Worm (Caenorhabditis elegans) whole organism, young adult: Measurements from ENCODE around the gene mboa-6.

ENCODE experiments used
- B0035.1 ChIP-seq: sonication (generic microtip); optimal IDR thresholded peaks from 2 replicates; lab custom pipeline; 2016; ENCODE audit warnings: missing genetic modification characterization, mild to moderate bottlenecking, missing compliant biosample characterization, missing genotype, missing genetic modification reagents
- C17E4.6 ChIP-seq: fragments of 200-800 bp; sonication (Bioruptor generic); IDR thresholded peaks from 2 replicates; pipeline ENCODE4 v1.3.6; 2022; ENCODE audit warnings: missing genetic modification reagents, missing genetic modification characterization, missing compliant biosample characterization
- F33H1.4 ChIP-seq: fragments of 200-800 bp; sonication (Bioruptor generic); IDR thresholded peaks from 2 replicates; pipeline ENCODE4 v1.3.6; 2022; ENCODE audit warnings: missing genetic modification reagents, missing genetic modification characterization, missing compliant biosample characterization
- F57A8.1 ChIP-seq: fragments of 200-800 bp; sonication (Bioruptor generic); optimal IDR thresholded peaks from 2 replicates; lab custom pipeline; 2018; ENCODE audit warnings: mild to moderate bottlenecking, missing genetic modification characterization, moderate library complexity, missing compliant biosample characterization
- T07F8.4 ChIP-seq: sonication (generic microtip); optimal IDR thresholded peaks from 2 replicates; lab custom pipeline; 2016; ENCODE audit warnings: mild to moderate bottlenecking, missing genetic modification characterization, moderate library complexity, missing compliant biosample characterization
- Y53G8AR.9 ChIP-seq: fragments of 200-800 bp; sonication (Bioruptor generic); conservative IDR thresholded peaks from 2 replicates; pipeline ENCODE4 v1.3.6; 2022; ENCODE audit warnings: missing genetic modification reagents, missing genetic modification characterization, missing compliant biosample characterization
- Y56A3A.18 ChIP-seq: fragments of 200-800 bp; sonication (Bioruptor generic); IDR thresholded peaks from 2 replicates; pipeline ENCODE4 v1.3.6; 2022; ENCODE audit warnings: missing genetic modification reagents, missing genetic modification characterization, missing compliant biosample characterization
- akir-1 ChIP-seq: fragments of 200-800 bp; sonication (Bioruptor generic); optimal IDR thresholded peaks from 2 replicates; lab custom pipeline; 2018; ENCODE audit warnings: mild to moderate bottlenecking, missing genetic modification characterization, moderate library complexity, missing compliant biosample characterization
- ama-1 ChIP-seq, 3 experiments: fragments of 150-350 bp in 1 of 3; sonication (generic microtip) in 2 of 3; optimal IDR thresholded peaks; 2 replicates each; lab custom pipeline; 2014 to 2018; ENCODE audit warnings: missing biosample characterization in 2 of 3, missing genetic modification characterization in 2 of 3, missing genetic modification reagents in 2 of 3
- atf-7 ChIP-seq: sonication (generic microtip); optimal IDR thresholded peaks from 2 replicates; lab custom pipeline; 2017; ENCODE audit warnings: mild to moderate bottlenecking, missing genetic modification characterization, missing compliant biosample characterization
- attf-6 ChIP-seq: fragments of 200-800 bp; sonication (Bioruptor generic); IDR thresholded peaks from 2 replicates; pipeline ENCODE4 v1.3.6; 2022; ENCODE audit warnings: missing genetic modification reagents, missing genetic modification characterization, missing compliant biosample characterization
- bed-1 ChIP-seq: fragments of 200-800 bp; sonication (Bioruptor generic); IDR thresholded peaks from 2 replicates; pipeline ENCODE4 v1.3.6; 2022; ENCODE audit warnings: missing genetic modification reagents, missing genetic modification characterization, missing compliant biosample characterization
- cebp-1 ChIP-seq, 2 experiments: fragments of 200-800 bp in 1 of 2; sonication (Bioruptor generic) in 1 of 2; sonication (generic microtip) in 1 of 2; IDR thresholded peaks in 1 of 2; optimal IDR thresholded peaks in 1 of 2; 2 replicates each; pipeline versions ENCODE4 v1.3.6 to Lab custom; 2017 to 2022; ENCODE audit warnings: missing compliant biosample characterization in 2 of 2, missing genetic modification characterization in 2 of 2, mild to moderate bottlenecking in 1 of 2, missing genetic modification reagents in 1 of 2, moderate library complexity in 1 of 2
- cebp-2 ChIP-seq: fragments of 200-800 bp; sonication (Bioruptor generic); IDR thresholded peaks from 2 replicates; pipeline ENCODE4 v1.3.6; 2022; ENCODE audit warnings: missing genetic modification characterization, missing compliant biosample characterization
- ceh-100 ChIP-seq: fragments of 200-800 bp; sonication (Bioruptor generic); IDR thresholded peaks from 2 replicates; pipeline ENCODE4 v1.3.6; 2022; ENCODE audit warnings: missing genetic modification reagents, missing genetic modification characterization, missing compliant biosample characterization
- ceh-27 ChIP-seq: fragments of 200-800 bp; sonication (Bioruptor generic); optimal IDR thresholded peaks from 2 replicates; lab custom pipeline; 2018; ENCODE audit warnings: mild to moderate bottlenecking, missing genetic modification characterization, moderate library complexity, missing compliant biosample characterization
- ceh-58 ChIP-seq: fragments of 200-800 bp; sonication (Bioruptor generic); IDR thresholded peaks from 2 replicates; pipeline ENCODE4 v1.3.6; 2022; ENCODE audit warnings: missing genetic modification characterization, missing compliant biosample characterization
- ceh-79 ChIP-seq: sonication (generic microtip); optimal IDR thresholded peaks from 2 replicates; lab custom pipeline; 2017; ENCODE audit warnings: mild to moderate bottlenecking, missing genetic modification characterization, missing compliant biosample characterization
- dpff-1 ChIP-seq: sonication (generic microtip); optimal IDR thresholded peaks from 2 replicates; lab custom pipeline; 2017; ENCODE audit warnings: mild to moderate bottlenecking, missing genetic modification characterization, missing compliant biosample characterization
- egl-18 ChIP-seq: fragments of 200-800 bp; sonication (Bioruptor generic); IDR thresholded peaks from 2 replicates; pipeline ENCODE4 v1.3.6; 2022; ENCODE audit warnings: missing genetic modification reagents, missing genetic modification characterization, missing compliant biosample characterization
- ekl-4 ChIP-seq: fragments of 200-800 bp; sonication (Bioruptor generic); IDR thresholded peaks from 2 replicates; pipeline ENCODE4 v1.3.6; 2022; ENCODE audit warnings: missing genetic modification reagents, missing genetic modification characterization, missing compliant biosample characterization
- him-1 ChIP-seq: sonication (generic microtip); optimal IDR thresholded peaks from 2 replicates; lab custom pipeline; 2016; ENCODE audit warnings: missing genotype, missing genetic modification reagents, missing genetic modification characterization, missing compliant biosample characterization
- hmg-1.2 ChIP-seq: fragments of 200-800 bp; sonication (Bioruptor generic); IDR thresholded peaks from 2 replicates; pipeline ENCODE4 v1.3.6; 2022; ENCODE audit warnings: missing genetic modification reagents, missing genetic modification characterization, missing compliant biosample characterization
- hmg-20 ChIP-seq: fragments of 200-800 bp; sonication (Bioruptor generic); IDR thresholded peaks from 2 replicates; pipeline ENCODE4 v1.3.6; 2022; ENCODE audit warnings: missing genetic modification reagents, missing genetic modification characterization, missing compliant biosample characterization
- hrde-1 ChIP-seq: sonication (generic microtip); optimal IDR thresholded peaks from 2 replicates; lab custom pipeline; 2016; ENCODE audit warnings: missing genetic modification characterization, mild to moderate bottlenecking, missing compliant biosample characterization, moderate library complexity, missing genotype, missing genetic modification reagents, borderline replicate concordance
- let-526 ChIP-seq: fragments of 200-800 bp; sonication (Bioruptor generic); IDR thresholded peaks from 2 replicates; pipeline ENCODE4 v1.3.6; 2022; ENCODE audit warnings: missing genetic modification reagents, missing genetic modification characterization, missing compliant biosample characterization
- lin-26 ChIP-seq: fragments of 200-800 bp; sonication (Bioruptor generic); IDR thresholded peaks from 2 replicates; pipeline ENCODE4 v1.3.6; 2022; ENCODE audit warnings: missing genetic modification reagents, missing genetic modification characterization, missing compliant biosample characterization
- lin-35 ChIP-seq, 3 experiments: fragments of 150-350 bp in 2 of 3; sonication (generic microtip) in 1 of 3; optimal IDR thresholded peaks; 2 replicates each; lab custom pipeline; 2014 to 2018; ENCODE audit warnings: missing biosample characterization in 3 of 3, missing genetic modification characterization in 3 of 3, missing genetic modification reagents in 3 of 3
- lin-54 ChIP-seq: fragments of 200-800 bp; sonication (Bioruptor generic); optimal IDR thresholded peaks from 2 replicates; lab custom pipeline; 2018; ENCODE audit warnings: mild to moderate bottlenecking, missing genetic modification characterization, missing compliant biosample characterization
- lsl-1 ChIP-seq: fragments of 200-800 bp; sonication (Bioruptor generic); optimal IDR thresholded peaks from 2 replicates; lab custom pipeline; 2018; ENCODE audit warnings: mild to moderate bottlenecking, missing genetic modification characterization, moderate library complexity, missing compliant biosample characterization
- madf-6 ChIP-seq: fragments of 200-800 bp; sonication (Bioruptor generic); IDR thresholded peaks from 2 replicates; pipeline ENCODE4 v1.3.6; 2022; ENCODE audit warnings: missing genetic modification reagents, missing genetic modification characterization, missing compliant biosample characterization
- mcd-1 ChIP-seq: fragments of 200-800 bp; sonication (Bioruptor generic); IDR thresholded peaks from 2 replicates; pipeline ENCODE4 v1.3.6; 2022; ENCODE audit warnings: missing genetic modification reagents, missing genetic modification characterization, missing compliant biosample characterization
- mes-4 ChIP-seq: sonication (generic microtip); optimal IDR thresholded peaks from 2 replicates; lab custom pipeline; 2016; ENCODE audit warnings: missing genotype, missing genetic modification characterization, missing compliant biosample characterization
- mxl-1 ChIP-seq: sonication (generic microtip); optimal IDR thresholded peaks from 2 replicates; lab custom pipeline; 2016; ENCODE audit warnings: missing genetic modification characterization, missing compliant biosample characterization
- nfya-2 ChIP-seq: fragments of 200-800 bp; sonication (Bioruptor generic); IDR thresholded peaks from 2 replicates; pipeline ENCODE4 v1.3.6; 2022; ENCODE audit warnings: missing genetic modification reagents, missing genetic modification characterization, missing compliant biosample characterization
- nhr-179 ChIP-seq: sonication (generic microtip); optimal IDR thresholded peaks from 2 replicates; lab custom pipeline; 2016; ENCODE audit warnings: mild to moderate bottlenecking, missing genetic modification characterization, missing compliant biosample characterization
- pbrm-1 ChIP-seq: fragments of 200-800 bp; sonication (Bioruptor generic); IDR thresholded peaks from 2 replicates; pipeline ENCODE4 v1.3.6; 2022; ENCODE audit warnings: missing genetic modification reagents, missing genetic modification characterization, missing compliant biosample characterization
- snpc-1.1 ChIP-seq: sonication (generic microtip); optimal IDR thresholded peaks from 2 replicates; lab custom pipeline; 2017; ENCODE audit warnings: missing genetic modification characterization, mild to moderate bottlenecking, missing compliant biosample characterization, antibody characterized with exemption, moderate library complexity, missing genotype, missing genetic modification reagents; ENCODE audit not compliant: insufficient read depth
- tlf-1 ChIP-seq: fragments of 200-800 bp; sonication (Bioruptor generic); optimal IDR thresholded peaks from 2 replicates; lab custom pipeline; 2018; ENCODE audit warnings: mild to moderate bottlenecking, missing genetic modification characterization, missing compliant biosample characterization
- unc-130 ChIP-seq: sonication (generic microtip); optimal IDR thresholded peaks from 2 replicates; lab custom pipeline; 2016; ENCODE audit warnings: missing genetic modification reagents, missing genetic modification characterization, missing compliant biosample characterization
- zim-3 ChIP-seq: sonication (generic microtip); optimal IDR thresholded peaks from 2 replicates; lab custom pipeline; 2017; ENCODE audit warnings: mild to moderate bottlenecking, missing genetic modification characterization, moderate library complexity, missing compliant biosample characterization
- ztf-25 ChIP-seq: fragments of 200-800 bp; sonication (Bioruptor generic); IDR thresholded peaks from 2 replicates; pipeline ENCODE4 v1.3.6; 2022; ENCODE audit warnings: missing genetic modification reagents, missing genetic modification characterization, missing compliant biosample characterization
- ztf-26 ChIP-seq: sonication (generic microtip); optimal IDR thresholded peaks from 2 replicates; lab custom pipeline; 2017; ENCODE audit warnings: missing genetic modification characterization, missing compliant biosample characterization
- ztf-3 ChIP-seq: fragments of 200-800 bp; sonication (Bioruptor generic); optimal IDR thresholded peaks from 2 replicates; lab custom pipeline; 2018; ENCODE audit warnings: mild to moderate bottlenecking, missing genetic modification characterization, missing compliant biosample characterization
- ztf-6 ChIP-seq: fragments of 200-800 bp; sonication (Bioruptor generic); IDR thresholded peaks from 2 replicates; pipeline ENCODE4 v1.3.6; 2022; ENCODE audit warnings: missing genetic modification reagents, missing genetic modification characterization, missing compliant biosample characterization

mboa-6 gene

DNA sequence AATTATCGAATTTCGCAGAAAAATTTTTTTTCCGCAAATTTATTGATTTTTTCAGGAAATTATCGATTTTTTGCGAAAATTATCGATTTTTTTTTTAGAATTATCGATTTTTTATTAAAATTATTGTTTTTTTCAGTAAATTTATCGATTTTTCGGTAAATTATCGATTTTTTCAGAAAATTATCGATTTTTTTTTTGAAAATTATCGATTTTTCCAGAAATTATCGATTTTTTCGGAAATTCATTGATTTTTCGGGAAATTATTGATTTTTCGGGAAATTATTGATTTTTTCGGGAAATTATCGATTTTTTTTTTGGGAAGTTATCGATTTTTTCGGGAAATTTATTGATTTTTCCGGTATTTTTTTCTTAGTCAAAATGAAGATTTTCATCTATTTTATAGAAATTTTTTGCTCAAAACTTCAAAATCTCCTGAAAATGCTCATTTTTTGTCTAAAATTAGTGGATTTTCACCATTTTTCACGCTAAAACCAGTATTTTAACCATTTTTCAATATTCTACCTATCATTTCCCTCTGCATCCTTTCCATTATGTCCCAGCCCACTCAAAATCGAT is 6.1 kb downstream of the mboa-6 start:
- TF ChIP-seq attf-6 (GFP tag; lab: Robert Waterston, UW) (no peak), ceh-100 (GFP tag; lab: Robert Waterston, UW) (no peak), mes-4 (tag; lab: Kevin White, UChicago) (no peak), ceh-27 (no peak), ceh-58 (GFP tag; lab: Robert Waterston, UW) (no peak), dpff-1 (tag; lab: Kevin White, UChicago) (no peak), let-526 (GFP tag; lab: Robert Waterston, UW) (no peak), zim-3 (tag; lab: Kevin White, UChicago) (no peak), ztf-3 (no peak), bed-1 (GFP tag; lab: Robert Waterston, UW) (no peak), lsl-1 (no peak), ztf-25 (GFP tag; lab: Robert Waterston, UW) (no peak), mxl-1 (tag; lab: Kevin White, UChicago) (no peak)

DNA sequence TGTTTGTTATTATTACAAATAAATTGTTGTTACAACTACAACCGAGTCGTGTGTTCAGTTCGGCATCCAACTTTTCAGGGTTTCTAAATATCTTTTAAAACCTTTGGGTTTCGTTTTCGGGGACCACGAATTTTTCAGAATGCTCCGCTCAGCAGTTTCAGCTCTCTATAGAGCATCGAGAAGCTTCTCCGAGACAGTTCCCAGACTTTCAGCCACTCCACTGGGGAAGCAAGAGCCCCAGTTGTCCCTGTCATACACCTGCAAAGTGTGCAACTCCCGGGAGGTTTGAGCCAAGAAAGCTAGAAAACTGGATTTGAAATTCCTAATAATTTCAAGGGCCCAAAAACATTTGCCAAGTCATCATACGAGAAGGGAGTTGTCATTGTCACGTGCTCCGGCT is 10.4 kb downstream of the mboa-6 start, which contains the start of gene F53A3.7:
Gene F53A3.7, plus strand, starts transcription at position 139 of the 400 bp plus-strand sequence.
- TF ChIP-seq T07F8.4 (tag; lab: Kevin White, UChicago) (no peak), ztf-26 (tag; lab: Kevin White, UChicago) (no peak), unc-130 (peak; percentile 41), pbrm-1 (0 out of 2 replicates have a peak, but pooled peaks have one; percentile 40), F33H1.4 (GFP tag; lab: Robert Waterston, UW) (no peak), snpc-1.1 (no peak), atf-7 (tag; lab: Kevin White, UChicago) (peak; percentile 50), mcd-1 (GFP tag; lab: Robert Waterston, UW) (peak; percentile 70), lin-35 (GFP tag; optimal IDR thresholded peaks at IDR 0.05; lab: Kevin White, UChicago) (peak in 1 of 3 experiments; percentile 1), hrde-1 (peak; percentile 91), ekl-4 (peak; percentile 74), tlf-1 (peak; percentile 0), hmg-20 (GFP tag; lab: Robert Waterston, UW) (no peak), madf-6 (peak; percentile 36; the same call in 1 of the 2 replicates), cebp-1 (GFP tag; IDR thresholded peaks at IDR 0.05; lab: Robert Waterston, UW) (no peak), cebp-1 (tag; optimal IDR thresholded peaks at IDR 0.05; lab: Kevin White, UChicago) (no peak), lin-26 (GFP tag; lab: Robert Waterston, UW) (no peak), hmg-1.2 (GFP tag; lab: Robert Waterston, UW) (0 out of 2 replicates have a peak, but pooled peaks have one; percentile 11), nhr-179 (tag; lab: Kevin White, UChicago) (peak; percentile 14), cebp-2 (GFP tag; lab: Robert Waterston, UW) (no peak), akir-1 (no peak), B0035.1 (tag; lab: Kevin White, UChicago) (no peak), lsl-1 (peak; percentile 9), C17E4.6 (GFP tag; lab: Robert Waterston, UW) (no peak), ceh-79 (tag; lab: Kevin White, UChicago) (peak; percentile 10), egl-18 (GFP tag; lab: Robert Waterston, UW) (0 out of 2 replicates have a peak, but pooled peaks have one; percentile 20), lin-54 (GFP tag; lab: Kevin White, UChicago) (peak; percentile 43), nfya-2 (GFP tag; lab: Robert Waterston, UW) (0 out of 2 replicates have a peak, but pooled peaks have one; percentile 56), ama-1 (optimal IDR thresholded peaks at IDR 0.05; lab: Kevin White, UChicago) (no peak), ama-1 (GFP tag; optimal IDR thresholded peaks at IDR 0.05; lab: Kevin White, UChicago) (peak in 1 of 2 experiments; percentile 57), him-1 (tag; lab: Kevin White, UChicago) (peak; percentile 57), ceh-58 (GFP tag; lab: Robert Waterston, UW) (no peak), Y53G8AR.9 (GFP tag; lab: Robert Waterston, UW) (peak; percentile 69; the same call in 1 of the 2 replicates), Y56A3A.18 (GFP tag; lab: Robert Waterston, UW) (peak; percentile 53; the same call in 1 of the 2 replicates), F57A8.1 (GFP tag; lab: Kevin White, UChicago) (no peak), ztf-6 (GFP tag; lab: Robert Waterston, UW) (no peak)
